Worm (Caenorhabditis elegans) whole organism, L1 larva: ENCODE results near the gene R12B2.13.

Experiments
- aly-2 ChIP-seq: fragments of 150-350 bp; optimal IDR thresholded peaks from 2 replicates; lab custom pipeline; 2014; ENCODE audit warnings: missing biosample characterization, missing genetic modification characterization
- blmp-1 ChIP-seq: fragments of 150-350 bp; optimal IDR thresholded peaks from 2 replicates; lab custom pipeline; 2014; ENCODE audit warnings: missing biosample characterization, missing genetic modification characterization
- ces-1 ChIP-seq: fragments of 150-350 bp; optimal IDR thresholded peaks from 2 replicates; lab custom pipeline; 2014; ENCODE audit warnings: missing biosample characterization, missing genetic modification reagents, missing genetic modification characterization
- efl-1 ChIP-seq, 4 experiments: fragments of 150-350 bp; optimal IDR thresholded peaks in 3 of 4; peaks in 1 of 4; 1 replicate in 1 of 4; 2 replicates in 3 of 4; lab custom pipeline; 2014; ENCODE audit warnings: missing biosample characterization in 2 of 4, missing genetic modification characterization in 2 of 4, missing genetic modification reagents in 2 of 4
- efl-3 ChIP-seq: fragments of 200-800 bp; sonication (Bioruptor generic); optimal IDR thresholded peaks from 2 replicates; lab custom pipeline; 2018; ENCODE audit warnings: mild to moderate bottlenecking, missing genetic modification characterization, missing compliant biosample characterization
- elt-2 ChIP-seq: sonication (generic microtip); optimal IDR thresholded peaks from 2 replicates; lab custom pipeline; 2016; ENCODE audit warnings: missing genetic modification characterization, mild to moderate bottlenecking, inconsistent platforms, missing compliant biosample characterization, missing genetic modification reagents
- lin-15B ChIP-seq: fragments of 150-350 bp; sonication (generic microtip); optimal IDR thresholded peaks from 3 replicates; lab custom pipeline; 2014; ENCODE audit warnings: missing biosample characterization, missing genetic modification characterization
- lir-3 ChIP-seq: sonication (generic microtip); optimal IDR thresholded peaks from 2 replicates; lab custom pipeline; 2016; ENCODE audit warnings: mild to moderate bottlenecking, missing genetic modification characterization, moderate library complexity, missing compliant biosample characterization; ENCODE audit not compliant: poor library complexity
- mef-2 ChIP-seq: fragments of 150-350 bp; optimal IDR thresholded peaks from 2 replicates; lab custom pipeline; 2014; ENCODE audit warnings: missing biosample characterization, missing genetic modification characterization
- unc-62 ChIP-seq: fragments of 150-350 bp; optimal IDR thresholded peaks from 2 replicates; lab custom pipeline; 2014; ENCODE audit warnings: missing biosample characterization, missing genetic modification reagents, missing genetic modification characterization
- ztf-11 ChIP-seq, 2 experiments: sonication (generic microtip); optimal IDR thresholded peaks; 2 replicates each; lab custom pipeline; 2016 to 2017; ENCODE audit warnings: missing genetic modification characterization in 2 of 2, missing biosample characterization in 1 of 2, missing compliant biosample characterization in 1 of 2
- ztf-4 ChIP-seq: fragments of 150-350 bp; optimal IDR thresholded peaks from 2 replicates; lab custom pipeline; 2014; ENCODE audit warnings: missing biosample characterization, missing genetic modification characterization

- no peak for TF ChIP-seq blmp-1
- no peak for TF ChIP-seq unc-62
- TF ChIP-seq mef-2 (tag; lab: Kevin White, UChicago): no peak
- TF ChIP-seq aly-2: no peak
- TF ChIP-seq lin-15B (tag; lab: Kevin White, UChicago): no peak
- no peak for TF ChIP-seq efl-3 (GFP tag; lab: Kevin White, UChicago)
- TF ChIP-seq efl-1 (optimal IDR thresholded peaks at IDR 0.05; lab: Kevin White, UChicago): no peak
- no peak for TF ChIP-seq efl-1 (GFP tag; optimal IDR thresholded peaks at IDR 0.05 in 1 of 2; lab: Kevin White, UChicago)
- TF ChIP-seq ztf-11 (tag; optimal IDR thresholded peaks at IDR 0.05; lab: Kevin White, UChicago): no peak
- TF ChIP-seq elt-2 (tag; lab: Kevin White, UChicago): no peak
- TF ChIP-seq ces-1 (GFP tag; lab: Kevin White, UChicago): no peak
- TF ChIP-seq ztf-4 (tag; lab: Kevin White, UChicago): no peak
- TF ChIP-seq lir-3 (tag; lab: Kevin White, UChicago): no peak
Measured at ce11 chrIII:5833376-5833775, at the start of gene R12B2.13, which contains the start of gene mdt-15.
